Worm (Caenorhabditis elegans) whole organism, young adult: Measurements from ENCODE around the gene olrn-1.
A peak's percentile ranks its signal among the peaks of the same experiment; 100 is the strongest.

Experiments used
- B0336.3 ChIP-seq: fragments of 200-800 bp; sonication (Bioruptor generic); IDR thresholded peaks from 2 replicates; pipeline ENCODE4 v1.3.6; 2022; ENCODE audit warnings: missing genetic modification characterization, missing compliant biosample characterization
- F22D6.2 ChIP-seq: sonication (generic microtip); optimal IDR thresholded peaks from 2 replicates; lab custom pipeline; 2016; ENCODE audit warnings: mild to moderate bottlenecking, missing genetic modification characterization, missing compliant biosample characterization
- F37B4.10 ChIP-seq: fragments of 200-800 bp; sonication (Bioruptor generic); IDR thresholded peaks from 2 replicates; pipeline ENCODE4 v1.3.6; 2022; ENCODE audit warnings: missing genetic modification characterization, missing compliant biosample characterization
- F39B2.1 ChIP-seq: fragments of 200-800 bp; sonication (Bioruptor generic); IDR thresholded peaks from 2 replicates; pipeline ENCODE4 v1.3.6; 2022; ENCODE audit warnings: missing genetic modification reagents, missing genetic modification characterization, missing compliant biosample characterization
- F49E8.2 ChIP-seq: sonication (generic microtip); optimal IDR thresholded peaks from 3 replicates; lab custom pipeline; 2017; ENCODE audit warnings: missing genetic modification characterization, mild to moderate bottlenecking, missing compliant biosample characterization, antibody characterized with exemption, moderate library complexity; ENCODE audit not compliant: insufficient read depth
- F55B11.4 ChIP-seq: sonication (generic microtip); optimal IDR thresholded peaks from 2 replicates; lab custom pipeline; 2016; ENCODE audit warnings: missing compliant biosample characterization, missing genetic modification characterization, borderline replicate concordance; ENCODE audit not compliant: insufficient read depth
- F57C9.4 ChIP-seq: sonication (generic microtip); optimal IDR thresholded peaks from 2 replicates; lab custom pipeline; 2017; ENCODE audit warnings: mild to moderate bottlenecking, missing genetic modification characterization, missing compliant biosample characterization
- Y53F4B.3 ChIP-seq: fragments of 200-800 bp; sonication (Bioruptor generic); IDR thresholded peaks from 2 replicates; pipeline ENCODE4 v1.3.6; 2022; ENCODE audit warnings: missing genetic modification reagents, missing genetic modification characterization, missing compliant biosample characterization
- ZK185.1 ChIP-seq: sonication (generic microtip); optimal IDR thresholded peaks from 2 replicates; lab custom pipeline; 2016; ENCODE audit warnings: mild to moderate bottlenecking, missing genetic modification characterization, missing compliant biosample characterization; ENCODE audit not compliant: poor library complexity, severe bottlenecking
- akir-1 ChIP-seq: fragments of 200-800 bp; sonication (Bioruptor generic); optimal IDR thresholded peaks from 2 replicates; lab custom pipeline; 2018; ENCODE audit warnings: mild to moderate bottlenecking, missing genetic modification characterization, moderate library complexity, missing compliant biosample characterization
- aptf-2 ChIP-seq: fragments of 200-800 bp; sonication (Bioruptor generic); conservative IDR thresholded peaks from 2 replicates; pipeline ENCODE4 v1.3.6; 2022; ENCODE audit warnings: missing genetic modification reagents, missing genetic modification characterization, missing compliant biosample characterization
- atf-7 ChIP-seq: sonication (generic microtip); optimal IDR thresholded peaks from 2 replicates; lab custom pipeline; 2017; ENCODE audit warnings: mild to moderate bottlenecking, missing genetic modification characterization, missing compliant biosample characterization
- athp-1 ChIP-seq: sonication (generic microtip); optimal IDR thresholded peaks from 2 replicates; lab custom pipeline; 2017; ENCODE audit warnings: mild to moderate bottlenecking, missing genetic modification characterization, missing compliant biosample characterization
- attf-5 ChIP-seq: fragments of 200-800 bp; sonication (Bioruptor generic); optimal IDR thresholded peaks from 2 replicates; lab custom pipeline; 2018; ENCODE audit warnings: mild to moderate bottlenecking, missing genetic modification characterization, missing compliant biosample characterization
- ceh-58 ChIP-seq: fragments of 200-800 bp; sonication (Bioruptor generic); IDR thresholded peaks from 2 replicates; pipeline ENCODE4 v1.3.6; 2022; ENCODE audit warnings: missing genetic modification characterization, missing compliant biosample characterization
- dox-1 ChIP-seq: fragments of 200-800 bp; sonication (Bioruptor generic); IDR thresholded peaks from 2 replicates; pipeline ENCODE4 v1.3.6; 2022; ENCODE audit warnings: missing genetic modification reagents, missing genetic modification characterization, missing compliant biosample characterization
- dpff-1 ChIP-seq: sonication (generic microtip); optimal IDR thresholded peaks from 2 replicates; lab custom pipeline; 2017; ENCODE audit warnings: mild to moderate bottlenecking, missing genetic modification characterization, missing compliant biosample characterization
- efl-1 ChIP-seq: fragments of 150-350 bp; optimal IDR thresholded peaks from 2 replicates; lab custom pipeline; 2014; ENCODE audit warnings: missing biosample characterization, missing genetic modification reagents, missing genetic modification characterization
- egrh-3 ChIP-seq: fragments of 200-800 bp; sonication (Bioruptor generic); IDR thresholded peaks from 2 replicates; pipeline ENCODE4 v1.3.6; 2022; ENCODE audit warnings: missing genetic modification reagents, missing genetic modification characterization, missing compliant biosample characterization
- ekl-4 ChIP-seq: fragments of 200-800 bp; sonication (Bioruptor generic); IDR thresholded peaks from 2 replicates; pipeline ENCODE4 v1.3.6; 2022; ENCODE audit warnings: missing genetic modification reagents, missing genetic modification characterization, missing compliant biosample characterization
- hmg-1.2 ChIP-seq: fragments of 200-800 bp; sonication (Bioruptor generic); IDR thresholded peaks from 2 replicates; pipeline ENCODE4 v1.3.6; 2022; ENCODE audit warnings: missing genetic modification reagents, missing genetic modification characterization, missing compliant biosample characterization
- lag-1 ChIP-seq: fragments of 200-800 bp; sonication (Bioruptor generic); IDR thresholded peaks from 2 replicates; pipeline ENCODE4 v1.3.6; 2022; ENCODE audit warnings: missing genetic modification reagents, missing genetic modification characterization, missing compliant biosample characterization
- let-607 ChIP-seq, 2 experiments: fragments of 200-800 bp in 1 of 2; sonication (Bioruptor generic) in 1 of 2; sonication (generic microtip) in 1 of 2; optimal IDR thresholded peaks; 2 replicates each; lab custom pipeline; 2016 to 2018; ENCODE audit warnings: mild to moderate bottlenecking in 2 of 2, missing compliant biosample characterization in 2 of 2, missing genetic modification characterization in 2 of 2, moderate library complexity in 2 of 2, missing genotype in 1 of 2
- lin-26 ChIP-seq: fragments of 200-800 bp; sonication (Bioruptor generic); IDR thresholded peaks from 2 replicates; pipeline ENCODE4 v1.3.6; 2022; ENCODE audit warnings: missing genetic modification reagents, missing genetic modification characterization, missing compliant biosample characterization
- lin-35 ChIP-seq, 3 experiments: fragments of 150-350 bp in 2 of 3; sonication (generic microtip) in 1 of 3; optimal IDR thresholded peaks; 2 replicates each; lab custom pipeline; 2014 to 2018; ENCODE audit warnings: missing biosample characterization in 3 of 3, missing genetic modification characterization in 3 of 3, missing genetic modification reagents in 3 of 3
- madf-10 ChIP-seq: sonication (generic microtip); optimal IDR thresholded peaks from 2 replicates; lab custom pipeline; 2016; ENCODE audit warnings: mild to moderate bottlenecking, missing genetic modification characterization, missing compliant biosample characterization
- madf-6 ChIP-seq: fragments of 200-800 bp; sonication (Bioruptor generic); IDR thresholded peaks from 2 replicates; pipeline ENCODE4 v1.3.6; 2022; ENCODE audit warnings: missing genetic modification reagents, missing genetic modification characterization, missing compliant biosample characterization
- madf-8 ChIP-seq: fragments of 200-800 bp; sonication (Bioruptor generic); conservative IDR thresholded peaks from 2 replicates; pipeline ENCODE4 v1.3.6; 2022; ENCODE audit warnings: missing genetic modification reagents, missing genetic modification characterization, missing compliant biosample characterization
- mcd-1 ChIP-seq: fragments of 200-800 bp; sonication (Bioruptor generic); IDR thresholded peaks from 2 replicates; pipeline ENCODE4 v1.3.6; 2022; ENCODE audit warnings: missing genetic modification reagents, missing genetic modification characterization, missing compliant biosample characterization
- mel-28 ChIP-seq: sonication (generic microtip); optimal IDR thresholded peaks from 2 replicates; lab custom pipeline; 2016; ENCODE audit warnings: borderline replicate concordance, mild to moderate bottlenecking, missing genetic modification characterization, missing compliant biosample characterization
- nfya-1 ChIP-seq: sonication (generic microtip); optimal IDR thresholded peaks from 2 replicates; lab custom pipeline; 2017; ENCODE audit warnings: antibody characterized with exemption, missing compliant biosample characterization, missing genetic modification characterization, borderline replicate concordance; ENCODE audit not compliant: insufficient read depth
- nfyb-1 ChIP-seq: fragments of 200-800 bp; sonication (Bioruptor generic); IDR thresholded peaks from 2 replicates; pipeline ENCODE4 v1.3.6; 2022; ENCODE audit warnings: missing genetic modification reagents, missing genetic modification characterization, missing compliant biosample characterization
- nhr-120 ChIP-seq: fragments of 200-800 bp; sonication (Bioruptor generic); IDR thresholded peaks from 2 replicates; pipeline ENCODE4 v1.3.6; 2022; ENCODE audit warnings: missing genetic modification characterization, missing compliant biosample characterization
- nhr-179 ChIP-seq: sonication (generic microtip); optimal IDR thresholded peaks from 2 replicates; lab custom pipeline; 2016; ENCODE audit warnings: mild to moderate bottlenecking, missing genetic modification characterization, missing compliant biosample characterization
- pbrm-1 ChIP-seq: fragments of 200-800 bp; sonication (Bioruptor generic); IDR thresholded peaks from 2 replicates; pipeline ENCODE4 v1.3.6; 2022; ENCODE audit warnings: missing genetic modification reagents, missing genetic modification characterization, missing compliant biosample characterization
- rcor-1 ChIP-seq: fragments of 200-800 bp; sonication (Bioruptor generic); IDR thresholded peaks from 2 replicates; pipeline ENCODE4 v1.3.6; 2022; ENCODE audit warnings: missing genetic modification reagents, missing genetic modification characterization, missing compliant biosample characterization
- rpc-1 ChIP-seq, 2 experiments: fragments of 150-350 bp in 1 of 2; sonication (generic microtip) in 1 of 2; optimal IDR thresholded peaks; 2 replicates each; lab custom pipeline; 2014 to 2018; ENCODE audit warnings: missing biosample characterization in 1 of 2, missing genetic modification characterization in 1 of 2, missing genetic modification reagents in 1 of 2, missing genotype in 1 of 2
- snpc-4 ChIP-seq, 5 experiments: fragments of 150-350 bp in 1 of 5; sonication (generic microtip) in 4 of 5; optimal IDR thresholded peaks; 2 replicates each; lab custom pipeline; 2014 to 2018; ENCODE audit warnings: missing genetic modification characterization in 5 of 5, missing biosample characterization in 3 of 5, antibody characterized with exemption in 2 of 5, mild to moderate bottlenecking in 2 of 5, missing compliant biosample characterization in 2 of 5, missing genotype in 2 of 5, moderate library complexity in 2 of 5, missing genetic modification reagents in 1 of 5
- tbx-9 ChIP-seq: sonication (generic microtip); optimal IDR thresholded peaks from 2 replicates; lab custom pipeline; 2016; ENCODE audit warnings: borderline replicate concordance, missing genetic modification characterization, inconsistent platforms, missing compliant biosample characterization
- zfh-2 ChIP-seq: fragments of 200-800 bp; sonication (Bioruptor generic); conservative IDR thresholded peaks from 2 replicates; pipeline ENCODE4 v1.3.6; 2022; ENCODE audit warnings: missing genetic modification reagents, missing genetic modification characterization, missing compliant biosample characterization
- zim-3 ChIP-seq: sonication (generic microtip); optimal IDR thresholded peaks from 2 replicates; lab custom pipeline; 2017; ENCODE audit warnings: mild to moderate bottlenecking, missing genetic modification characterization, moderate library complexity, missing compliant biosample characterization
- ztf-18 ChIP-seq: sonication (generic microtip); optimal IDR thresholded peaks from 2 replicates; lab custom pipeline; 2016; ENCODE audit warnings: missing genotype, mild to moderate bottlenecking, missing genetic modification characterization, missing compliant biosample characterization
- ztf-22 ChIP-seq: fragments of 200-800 bp; sonication (Bioruptor generic); optimal IDR thresholded peaks from 2 replicates; lab custom pipeline; 2018; ENCODE audit warnings: mild to moderate bottlenecking, missing genetic modification characterization, moderate library complexity, missing compliant biosample characterization
- ztf-3 ChIP-seq: fragments of 200-800 bp; sonication (Bioruptor generic); optimal IDR thresholded peaks from 2 replicates; lab custom pipeline; 2018; ENCODE audit warnings: mild to moderate bottlenecking, missing genetic modification characterization, missing compliant biosample characterization

Gene olrn-1

DNA sequence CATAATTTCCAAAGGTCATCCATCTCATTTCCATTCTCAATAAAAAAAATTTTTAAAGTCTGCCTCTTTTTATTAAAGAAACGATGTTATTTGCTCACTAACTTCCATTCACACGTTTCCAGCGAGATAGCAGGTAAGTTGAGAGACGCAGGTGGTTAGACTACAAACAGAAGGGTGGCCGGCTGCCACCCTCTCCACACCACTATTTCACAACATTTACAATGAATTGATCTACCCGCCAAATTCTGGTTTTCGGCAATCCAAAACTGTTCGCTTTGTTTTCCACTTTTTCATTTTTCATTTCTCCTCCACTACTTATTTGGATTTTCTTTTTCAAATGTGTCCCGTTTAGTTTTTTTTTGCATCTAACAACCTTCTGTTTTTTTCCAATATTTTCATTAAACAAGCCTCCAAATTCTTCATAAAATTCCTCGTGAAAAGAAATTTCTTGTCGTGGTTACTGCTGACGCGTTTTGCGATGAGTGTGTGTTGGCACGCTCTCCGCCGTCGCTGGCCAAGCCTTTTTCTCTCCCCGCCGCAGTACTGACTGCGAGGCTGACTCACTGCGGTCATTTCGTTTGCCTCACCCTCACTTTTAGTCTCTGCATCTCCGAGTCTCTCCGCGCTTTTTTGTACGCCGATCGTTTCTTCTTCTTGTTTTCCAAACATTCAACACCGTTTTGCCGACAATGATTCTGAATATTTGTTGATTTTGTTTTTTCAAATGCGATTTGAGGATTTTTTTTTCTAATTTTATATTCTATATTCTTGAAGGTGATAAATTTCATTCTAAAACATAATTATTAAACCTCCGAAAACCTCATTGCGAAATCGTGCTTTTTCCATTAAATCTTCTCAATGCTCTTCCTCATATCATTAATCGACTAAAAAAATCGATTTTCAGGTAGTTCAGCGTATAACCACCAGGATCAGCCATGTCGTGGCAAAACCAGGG lies 30.8 kb downstream of the olrn-1 start, which contains the start of gene dyn-1:
TSS of gene dyn-1 (plus strand) at position 905 of the 955 bp plus-strand sequence.
- TF ChIP-seq ztf-3 (GFP tag; lab: Kevin White, UChicago): peak; percentile 7
- TF ChIP-seq atf-7: peak; percentile 47
- TF ChIP-seq zfh-2 (GFP tag; lab: Robert Waterston, UW): peak; percentile 92
- no peak for TF ChIP-seq ZK185.1 (tag; lab: Kevin White, UChicago)
- no peak for TF ChIP-seq mel-28
- TF ChIP-seq dpff-1 (tag; lab: Kevin White, UChicago): no peak
- TF ChIP-seq pbrm-1 (GFP tag; lab: Robert Waterston, UW): no peak
- TF ChIP-seq F55B11.4: no peak
- no peak for TF ChIP-seq Y53F4B.3 (GFP tag; lab: Robert Waterston, UW)
- TF ChIP-seq lag-1 (GFP tag; lab: Robert Waterston, UW): no peak
- TF ChIP-seq B0336.3 (GFP tag; lab: Robert Waterston, UW): peak; percentile 49; the same call in 1 of the 2 replicates
- TF ChIP-seq nhr-120 (GFP tag; lab: Robert Waterston, UW): no peak
- no peak for TF ChIP-seq nfya-1 (tag; lab: Kevin White, UChicago)
- peak; percentile 64 for TF ChIP-seq mcd-1 (GFP tag; lab: Robert Waterston, UW)
- TF ChIP-seq lin-26 (GFP tag; lab: Robert Waterston, UW): 0 out of 2 replicates have a peak, but pooled peaks have one; percentile 13
- peak; percentile 39 for TF ChIP-seq madf-10 (tag; lab: Kevin White, UChicago)
- TF ChIP-seq akir-1 (GFP tag; lab: Kevin White, UChicago): no peak
- no peak for TF ChIP-seq F49E8.2 (tag; lab: Kevin White, UChicago)
- no peak for TF ChIP-seq rpc-1 (optimal IDR thresholded peaks at IDR 0.05; lab: Kevin White, UChicago)
- no peak for TF ChIP-seq rpc-1 (tag; optimal IDR thresholded peaks at IDR 0.05; lab: Kevin White, UChicago)
- no peak for TF ChIP-seq F22D6.2
- TF ChIP-seq hmg-1.2 (GFP tag; lab: Robert Waterston, UW): peak; percentile 57; the same call in 1 of the 2 replicates
- TF ChIP-seq rcor-1: no peak
- no peak; the same call in none of the 2 replicates for TF ChIP-seq dox-1 (GFP tag; lab: Robert Waterston, UW)
- no peak for TF ChIP-seq aptf-2 (GFP tag; lab: Robert Waterston, UW)
- no peak for TF ChIP-seq ztf-22 (GFP tag; lab: Kevin White, UChicago)
- no peak for TF ChIP-seq nhr-179
- TF ChIP-seq nfyb-1: no peak; the same call in 1 of the 2 replicates
- no peak for TF ChIP-seq ekl-4 (GFP tag; lab: Robert Waterston, UW)
- TF ChIP-seq F39B2.1 (GFP tag; lab: Robert Waterston, UW): no peak
- TF ChIP-seq ztf-18: peak; percentile 92
- no peak for TF ChIP-seq F57C9.4
- TF ChIP-seq athp-1 (tag; lab: Kevin White, UChicago): no peak
- TF ChIP-seq zim-3: no peak
- TF ChIP-seq let-607 (tag; optimal IDR thresholded peaks at IDR 0.05; lab: Kevin White, UChicago): peak; percentile 29 to 62
- TF ChIP-seq tbx-9 (tag; lab: Kevin White, UChicago): no peak
- TF ChIP-seq efl-1 (GFP tag; lab: Kevin White, UChicago): peak; percentile 28
- no peak; the same call in 1 of the 2 replicates for TF ChIP-seq madf-6 (GFP tag; lab: Robert Waterston, UW)
- peak in 1 of 3 experiments; percentile 7 for TF ChIP-seq lin-35 (GFP tag; optimal IDR thresholded peaks at IDR 0.05; lab: Kevin White, UChicago)
- TF ChIP-seq snpc-4 (GFP tag; optimal IDR thresholded peaks at IDR 0.05; lab: Kevin White, UChicago): no peak
- TF ChIP-seq snpc-4 (tag; optimal IDR thresholded peaks at IDR 0.05; lab: Kevin White, UChicago): peak in 3 of 4 experiments; percentile 39 to 46 (median 40)
- TF ChIP-seq F37B4.10: no peak
- peak; percentile 39 for TF ChIP-seq egrh-3 (GFP tag; lab: Robert Waterston, UW)
- no peak for TF ChIP-seq madf-8 (GFP tag; lab: Robert Waterston, UW)
- peak; percentile 87 for TF ChIP-seq attf-5 (GFP tag; lab: Kevin White, UChicago)
- no peak for TF ChIP-seq ceh-58
